Fruit fly (Drosophila melanogaster): ENCODE results near the gene CG43347.

CG43347 gene

DNA sequence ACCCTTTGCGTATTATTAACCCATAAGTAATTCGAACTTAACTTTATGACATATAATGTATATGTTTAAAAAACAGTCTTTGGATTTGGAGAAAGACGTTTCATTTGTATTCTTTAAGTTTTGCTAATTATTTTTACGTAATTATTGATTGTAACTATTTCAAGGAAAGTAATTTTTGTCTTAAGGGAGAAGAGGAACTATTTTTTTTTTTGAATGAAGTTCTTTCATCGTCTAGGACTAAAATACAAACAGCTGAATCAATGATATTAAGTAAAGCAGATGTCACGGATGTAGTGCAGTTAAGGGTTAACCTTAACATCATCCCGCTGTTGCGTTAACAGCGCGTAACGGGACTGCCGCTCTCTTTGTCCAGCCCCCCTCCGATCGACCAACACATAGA is 8.9 kb upstream of the CG43347 start (continued):
- TF ChIP-seq Hr4 (GFP tag; optimal IDR thresholded peaks at IDR 0.05) (peak; percentile 40), Smox (GFP tag; optimal IDR thresholded peaks at IDR 0.05) (peak; percentile 65), CG6276 (GFP tag; optimal IDR thresholded peaks at IDR 0.05) (peak; percentile 5), fd59A (GFP tag; optimal IDR thresholded peaks at IDR 0.05) (no peak), vri (GFP tag; optimal IDR thresholded peaks at IDR 0.05) (no peak), CG8119 (GFP tag; IDR thresholded peaks at IDR 0.05) (no peak), achi (GFP tag; optimal IDR thresholded peaks at IDR 0.05) (peak; percentile 39), CG4318 (GFP tag; optimal IDR thresholded peaks at IDR 0.05) (peak; percentile 24), CG6808 (GFP tag; optimal IDR thresholded peaks at IDR 0.05) (peak; percentile 28), fd85E (GFP tag; optimal IDR thresholded peaks at IDR 0.05) (no peak), CG10631 (GFP tag; optimal IDR thresholded peaks at IDR 0.05) (peak; percentile 42), net (GFP tag; optimal IDR thresholded peaks at IDR 0.05) (peak; percentile 27), esn (GFP tag; optimal IDR thresholded peaks at IDR 0.05) (peak; percentile 74), CG10669 (GFP tag; optimal IDR thresholded peaks at IDR 0.05) (peak; percentile 58), Eip93F (GFP tag; optimal IDR thresholded peaks at IDR 0.05) (no peak), pdm3 (GFP tag; optimal IDR thresholded peaks at IDR 0.05) (peak; percentile 46), CG3032 (tag; optimal IDR thresholded peaks at IDR 0.05) (peak; percentile 30), CG11294 (GFP tag; IDR thresholded peaks at IDR 0.05) (no peak), cyc (GFP tag; optimal IDR thresholded peaks at IDR 0.05) (peak; percentile 47), fkh (GFP tag; optimal IDR thresholded peaks at IDR 0.05) (no peak), CG3919 (GFP tag; optimal IDR thresholded peaks at IDR 0.05) (peak; percentile 56), Met (GFP tag; optimal IDR thresholded peaks at IDR 0.05) (peak; percentile 68), CG6163 (GFP tag; IDR thresholded peaks at IDR 0.05) (no peak), dsx (GFP tag; optimal IDR thresholded peaks at IDR 0.05; ENCODE audit: poor library complexity, severe bottlenecking) (peak; percentile 20), CG16779 (tag; optimal IDR thresholded peaks at IDR 0.05) (no peak), CG15336 (GFP tag; IDR thresholded peaks at IDR 0.05) (0 out of 2 replicates have a peak, but pooled peaks have one; percentile 35), CG6854 (GFP tag; optimal IDR thresholded peaks at IDR 0.05) (no peak), CG11762 (GFP tag; optimal IDR thresholded peaks at IDR 0.05; ENCODE audit: insufficient read depth) (no peak), acj6 (GFP tag; optimal IDR thresholded peaks at IDR 0.05) (peak; percentile 46), spab (GFP tag; optimal IDR thresholded peaks at IDR 0.05) (peak; percentile 9), Eip75B (GFP tag; optimal IDR thresholded peaks at IDR 0.05) (peak; percentile 48), CG34406 (GFP tag; optimal IDR thresholded peaks at IDR 0.05) (peak; percentile 37), CG32006 (GFP tag; optimal IDR thresholded peaks at IDR 0.05) (peak; percentile 49), Sox102F (GFP tag; optimal IDR thresholded peaks at IDR 0.05) (peak; percentile 46), Hr39 (GFP tag; optimal IDR thresholded peaks at IDR 0.05) (peak; percentile 50), dac (GFP tag; optimal IDR thresholded peaks at IDR 0.05) (no peak), ss (GFP tag; optimal IDR thresholded peaks at IDR 0.05) (peak; percentile 26 to 45), eg (GFP tag; IDR thresholded peaks at IDR 0.05) (no peak), CG6792 (GFP tag; optimal IDR thresholded peaks at IDR 0.05) (peak; percentile 45), lz (GFP tag; optimal IDR thresholded peaks at IDR 0.05) (peak; percentile 65), Gug (GFP tag; IDR thresholded peaks at IDR 0.05) (no peak)

DNA sequence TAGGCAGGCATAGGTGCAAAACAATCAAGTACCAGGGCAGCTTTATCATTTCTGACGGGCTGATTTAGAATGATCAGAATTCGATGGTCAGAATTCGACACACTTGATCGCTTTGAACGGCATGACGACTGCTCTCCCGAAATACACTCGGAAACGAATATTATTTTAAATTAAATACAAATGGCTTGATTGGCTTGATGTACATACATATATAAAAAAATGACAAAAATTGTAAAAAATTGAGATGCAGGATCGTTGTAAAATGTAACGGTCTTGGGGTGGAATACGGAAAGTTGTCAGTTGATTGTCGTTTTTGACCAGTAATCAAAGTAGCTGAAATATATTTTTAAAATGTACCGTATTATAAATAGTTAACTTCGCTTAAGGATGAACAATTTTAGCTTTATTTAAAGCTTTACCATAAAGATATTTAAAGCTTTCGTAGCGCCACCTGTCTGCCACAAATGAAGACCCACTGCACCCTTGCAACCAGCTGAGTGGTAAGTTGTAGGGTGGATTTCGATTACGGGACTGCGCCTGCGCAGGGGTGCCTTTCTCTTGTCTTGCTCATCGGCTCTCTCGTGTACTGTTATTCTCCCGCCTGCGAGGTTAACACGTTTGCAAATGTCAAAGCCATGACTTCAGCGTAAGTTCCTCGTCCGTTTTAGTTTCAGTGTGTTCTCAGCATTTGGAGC is 7.2 kb upstream of the CG43347 start, which contains the start of the genes CG9806 and X11Lbeta:
TSS of gene CG9806 (minus strand) at position 51 of the 695 bp plus-strand sequence.
TSS of gene X11Lbeta (plus strand) at position 676 of the 695 bp plus-strand sequence.
- TF ChIP-seq Met (GFP tag; optimal IDR thresholded peaks at IDR 0.05) (no peak), Lpt (GFP tag; optimal IDR thresholded peaks at IDR 0.05) (no peak), CG6276 (GFP tag; optimal IDR thresholded peaks at IDR 0.05) (no peak), Gug (GFP tag; IDR thresholded peaks at IDR 0.05) (no peak), pdm3 (GFP tag; optimal IDR thresholded peaks at IDR 0.05) (no peak), Ets21C (GFP tag; optimal IDR thresholded peaks at IDR 0.05) (no peak), CG34406 (GFP tag; optimal IDR thresholded peaks at IDR 0.05) (no peak), CG8632 (GFP tag; optimal IDR thresholded peaks at IDR 0.05) (no peak), fd59A (GFP tag; optimal IDR thresholded peaks at IDR 0.05) (no peak), CG16779 (tag; optimal IDR thresholded peaks at IDR 0.05) (no peak), esn (GFP tag; optimal IDR thresholded peaks at IDR 0.05) (no peak), Eip78C (GFP tag) (no peak), CG9139 (GFP tag; optimal IDR thresholded peaks at IDR 0.05) (no peak), Eip93F (GFP tag; optimal IDR thresholded peaks at IDR 0.05) (no peak), CG4318 (GFP tag; optimal IDR thresholded peaks at IDR 0.05) (no peak), cyc (GFP tag; optimal IDR thresholded peaks at IDR 0.05) (no peak), CG6808 (GFP tag; optimal IDR thresholded peaks at IDR 0.05) (no peak), CG10631 (GFP tag; optimal IDR thresholded peaks at IDR 0.05) (no peak), dsx (GFP tag; optimal IDR thresholded peaks at IDR 0.05; ENCODE audit: poor library complexity, severe bottlenecking) (no peak), CG32006 (GFP tag; optimal IDR thresholded peaks at IDR 0.05) (no peak)

Measured in whole organism, prepupa.